Worm (Caenorhabditis elegans) whole organism, young adult: Measurements from ENCODE around the gene Y4C6B.1.

ENCODE experiments used
- B0336.3 ChIP-seq: fragments of 200-800 bp; sonication (Bioruptor generic); IDR thresholded peaks from 2 replicates; pipeline ENCODE4 v1.3.6; 2022; ENCODE audit warnings: missing genetic modification characterization, missing compliant biosample characterization
- F23B12.7 ChIP-seq: sonication (generic microtip); optimal IDR thresholded peaks from 2 replicates; lab custom pipeline; 2017; ENCODE audit warnings: missing genetic modification characterization, mild to moderate bottlenecking, missing compliant biosample characterization, antibody characterized with exemption, moderate library complexity; ENCODE audit not compliant: insufficient read depth
- F33H1.4 ChIP-seq: fragments of 200-800 bp; sonication (Bioruptor generic); IDR thresholded peaks from 2 replicates; pipeline ENCODE4 v1.3.6; 2022; ENCODE audit warnings: missing genetic modification reagents, missing genetic modification characterization, missing compliant biosample characterization
- F57A8.1 ChIP-seq: fragments of 200-800 bp; sonication (Bioruptor generic); optimal IDR thresholded peaks from 2 replicates; lab custom pipeline; 2018; ENCODE audit warnings: mild to moderate bottlenecking, missing genetic modification characterization, moderate library complexity, missing compliant biosample characterization
- K11D2.4 ChIP-seq: fragments of 200-800 bp; sonication (Bioruptor generic); IDR thresholded peaks from 2 replicates; pipeline ENCODE4 v1.3.6; 2022; ENCODE audit warnings: missing genetic modification reagents, missing genetic modification characterization, missing compliant biosample characterization
- K12H6.12 ChIP-seq: fragments of 200-800 bp; sonication (Bioruptor generic); optimal IDR thresholded peaks from 2 replicates; lab custom pipeline; 2018; ENCODE audit warnings: mild to moderate bottlenecking, missing genetic modification characterization, missing compliant biosample characterization
- ZK185.1 ChIP-seq: sonication (generic microtip); optimal IDR thresholded peaks from 2 replicates; lab custom pipeline; 2016; ENCODE audit warnings: mild to moderate bottlenecking, missing genetic modification characterization, missing compliant biosample characterization; ENCODE audit not compliant: poor library complexity, severe bottlenecking
- athp-1 ChIP-seq: sonication (generic microtip); optimal IDR thresholded peaks from 2 replicates; lab custom pipeline; 2017; ENCODE audit warnings: mild to moderate bottlenecking, missing genetic modification characterization, missing compliant biosample characterization
- attf-5 ChIP-seq: fragments of 200-800 bp; sonication (Bioruptor generic); optimal IDR thresholded peaks from 2 replicates; lab custom pipeline; 2018; ENCODE audit warnings: mild to moderate bottlenecking, missing genetic modification characterization, missing compliant biosample characterization
- attf-6 ChIP-seq: fragments of 200-800 bp; sonication (Bioruptor generic); IDR thresholded peaks from 2 replicates; pipeline ENCODE4 v1.3.6; 2022; ENCODE audit warnings: missing genetic modification reagents, missing genetic modification characterization, missing compliant biosample characterization
- cebp-1 ChIP-seq, 2 experiments: fragments of 200-800 bp in 1 of 2; sonication (Bioruptor generic) in 1 of 2; sonication (generic microtip) in 1 of 2; IDR thresholded peaks in 1 of 2; optimal IDR thresholded peaks in 1 of 2; 2 replicates each; pipeline versions ENCODE4 v1.3.6 to Lab custom; 2017 to 2022; ENCODE audit warnings: missing compliant biosample characterization in 2 of 2, missing genetic modification characterization in 2 of 2, mild to moderate bottlenecking in 1 of 2, missing genetic modification reagents in 1 of 2, moderate library complexity in 1 of 2
- ceh-100 ChIP-seq: fragments of 200-800 bp; sonication (Bioruptor generic); IDR thresholded peaks from 2 replicates; pipeline ENCODE4 v1.3.6; 2022; ENCODE audit warnings: missing genetic modification reagents, missing genetic modification characterization, missing compliant biosample characterization
- ceh-27 ChIP-seq: fragments of 200-800 bp; sonication (Bioruptor generic); optimal IDR thresholded peaks from 2 replicates; lab custom pipeline; 2018; ENCODE audit warnings: mild to moderate bottlenecking, missing genetic modification characterization, moderate library complexity, missing compliant biosample characterization
- ceh-79 ChIP-seq: sonication (generic microtip); optimal IDR thresholded peaks from 2 replicates; lab custom pipeline; 2017; ENCODE audit warnings: mild to moderate bottlenecking, missing genetic modification characterization, missing compliant biosample characterization
- ceh-91 ChIP-seq: fragments of 200-800 bp; sonication (Bioruptor generic); IDR thresholded peaks from 2 replicates; pipeline ENCODE4 v1.3.6; 2022; ENCODE audit warnings: missing genetic modification reagents, missing genetic modification characterization, missing compliant biosample characterization
- die-1 ChIP-seq: sonication (generic microtip); optimal IDR thresholded peaks from 2 replicates; lab custom pipeline; 2016; ENCODE audit warnings: missing genotype, mild to moderate bottlenecking, missing genetic modification characterization, missing compliant biosample characterization
- dox-1 ChIP-seq: fragments of 200-800 bp; sonication (Bioruptor generic); IDR thresholded peaks from 2 replicates; pipeline ENCODE4 v1.3.6; 2022; ENCODE audit warnings: missing genetic modification reagents, missing genetic modification characterization, missing compliant biosample characterization
- dpl-1 ChIP-seq: fragments of 150-350 bp; optimal IDR thresholded peaks from 2 replicates; lab custom pipeline; 2014; ENCODE audit warnings: missing biosample characterization, missing genetic modification reagents, missing genetic modification characterization
- efl-1 ChIP-seq: fragments of 150-350 bp; optimal IDR thresholded peaks from 2 replicates; lab custom pipeline; 2014; ENCODE audit warnings: missing biosample characterization, missing genetic modification reagents, missing genetic modification characterization
- ekl-4 ChIP-seq: fragments of 200-800 bp; sonication (Bioruptor generic); IDR thresholded peaks from 2 replicates; pipeline ENCODE4 v1.3.6; 2022; ENCODE audit warnings: missing genetic modification reagents, missing genetic modification characterization, missing compliant biosample characterization
- hsf-1 ChIP-seq: fragments of 200-800 bp; sonication (Bioruptor generic); IDR thresholded peaks from 2 replicates; pipeline ENCODE4 v1.3.6; 2022; ENCODE audit warnings: missing genetic modification reagents, missing genetic modification characterization, missing compliant biosample characterization
- let-607 ChIP-seq, 2 experiments: fragments of 200-800 bp in 1 of 2; sonication (Bioruptor generic) in 1 of 2; sonication (generic microtip) in 1 of 2; optimal IDR thresholded peaks; 2 replicates each; lab custom pipeline; 2016 to 2018; ENCODE audit warnings: mild to moderate bottlenecking in 2 of 2, missing compliant biosample characterization in 2 of 2, missing genetic modification characterization in 2 of 2, moderate library complexity in 2 of 2, missing genotype in 1 of 2
- lin-40 ChIP-seq: sonication (generic microtip); optimal IDR thresholded peaks from 2 replicates; lab custom pipeline; 2016; ENCODE audit warnings: missing genetic modification characterization, mild to moderate bottlenecking, missing compliant biosample characterization, missing genotype, missing genetic modification reagents
- lin-54 ChIP-seq: fragments of 200-800 bp; sonication (Bioruptor generic); optimal IDR thresholded peaks from 2 replicates; lab custom pipeline; 2018; ENCODE audit warnings: mild to moderate bottlenecking, missing genetic modification characterization, missing compliant biosample characterization
- lir-1 ChIP-seq: fragments of 200-800 bp; sonication (Bioruptor generic); conservative IDR thresholded peaks from 2 replicates; pipeline ENCODE4 v1.3.6; 2022; ENCODE audit warnings: missing genetic modification reagents, missing genetic modification characterization, missing compliant biosample characterization
- lsl-1 ChIP-seq: fragments of 200-800 bp; sonication (Bioruptor generic); optimal IDR thresholded peaks from 2 replicates; lab custom pipeline; 2018; ENCODE audit warnings: mild to moderate bottlenecking, missing genetic modification characterization, moderate library complexity, missing compliant biosample characterization
- lsy-27 ChIP-seq: sonication (generic microtip); optimal IDR thresholded peaks from 2 replicates; lab custom pipeline; 2017; ENCODE audit warnings: missing genetic modification characterization, mild to moderate bottlenecking, missing compliant biosample characterization, antibody characterized with exemption, missing genotype, borderline replicate concordance; ENCODE audit not compliant: insufficient read depth
- madf-10 ChIP-seq: sonication (generic microtip); optimal IDR thresholded peaks from 2 replicates; lab custom pipeline; 2016; ENCODE audit warnings: mild to moderate bottlenecking, missing genetic modification characterization, missing compliant biosample characterization
- madf-6 ChIP-seq: fragments of 200-800 bp; sonication (Bioruptor generic); IDR thresholded peaks from 2 replicates; pipeline ENCODE4 v1.3.6; 2022; ENCODE audit warnings: missing genetic modification reagents, missing genetic modification characterization, missing compliant biosample characterization
- madf-8 ChIP-seq: fragments of 200-800 bp; sonication (Bioruptor generic); conservative IDR thresholded peaks from 2 replicates; pipeline ENCODE4 v1.3.6; 2022; ENCODE audit warnings: missing genetic modification reagents, missing genetic modification characterization, missing compliant biosample characterization
- mcd-1 ChIP-seq: fragments of 200-800 bp; sonication (Bioruptor generic); IDR thresholded peaks from 2 replicates; pipeline ENCODE4 v1.3.6; 2022; ENCODE audit warnings: missing genetic modification reagents, missing genetic modification characterization, missing compliant biosample characterization
- nfyb-1 ChIP-seq: fragments of 200-800 bp; sonication (Bioruptor generic); IDR thresholded peaks from 2 replicates; pipeline ENCODE4 v1.3.6; 2022; ENCODE audit warnings: missing genetic modification reagents, missing genetic modification characterization, missing compliant biosample characterization
- nhr-80 ChIP-seq: sonication (generic microtip); optimal IDR thresholded peaks from 2 replicates; lab custom pipeline; 2016; ENCODE audit warnings: missing genetic modification characterization, missing compliant biosample characterization
- rcor-1 ChIP-seq: fragments of 200-800 bp; sonication (Bioruptor generic); IDR thresholded peaks from 2 replicates; pipeline ENCODE4 v1.3.6; 2022; ENCODE audit warnings: missing genetic modification reagents, missing genetic modification characterization, missing compliant biosample characterization
- rec-8 ChIP-seq, 2 experiments: sonication (generic microtip); optimal IDR thresholded peaks; 2 replicates each; lab custom pipeline; 2016; ENCODE audit warnings: mild to moderate bottlenecking in 2 of 2, missing genetic modification characterization in 2 of 2, missing genetic modification reagents in 2 of 2, missing genotype in 2 of 2, missing biosample characterization in 1 of 2, missing compliant biosample characterization in 1 of 2, moderate library complexity in 1 of 2
- rpc-1 ChIP-seq, 2 experiments: fragments of 150-350 bp in 1 of 2; sonication (generic microtip) in 1 of 2; optimal IDR thresholded peaks; 2 replicates each; lab custom pipeline; 2014 to 2018; ENCODE audit warnings: missing biosample characterization in 1 of 2, missing genetic modification characterization in 1 of 2, missing genetic modification reagents in 1 of 2, missing genotype in 1 of 2
- snpc-1.1 ChIP-seq: sonication (generic microtip); optimal IDR thresholded peaks from 2 replicates; lab custom pipeline; 2017; ENCODE audit warnings: missing genetic modification characterization, mild to moderate bottlenecking, missing compliant biosample characterization, antibody characterized with exemption, moderate library complexity, missing genotype, missing genetic modification reagents; ENCODE audit not compliant: insufficient read depth
- snpc-1.3 ChIP-seq: sonication (generic microtip); optimal IDR thresholded peaks from 2 replicates; lab custom pipeline; 2017; ENCODE audit warnings: missing genetic modification characterization, mild to moderate bottlenecking, missing compliant biosample characterization, antibody characterized with exemption, moderate library complexity, missing genotype, missing genetic modification reagents; ENCODE audit not compliant: insufficient read depth
- snpc-3.4 ChIP-seq: sonication (generic microtip); optimal IDR thresholded peaks from 2 replicates; lab custom pipeline; 2017; ENCODE audit warnings: missing genetic modification characterization, mild to moderate bottlenecking, missing compliant biosample characterization, antibody characterized with exemption, moderate library complexity, missing genotype, missing genetic modification reagents
- snpc-4 ChIP-seq, 5 experiments: fragments of 150-350 bp in 1 of 5; sonication (generic microtip) in 4 of 5; optimal IDR thresholded peaks; 2 replicates each; lab custom pipeline; 2014 to 2018; ENCODE audit warnings: missing genetic modification characterization in 5 of 5, missing biosample characterization in 3 of 5, antibody characterized with exemption in 2 of 5, mild to moderate bottlenecking in 2 of 5, missing compliant biosample characterization in 2 of 5, missing genotype in 2 of 5, moderate library complexity in 2 of 5, missing genetic modification reagents in 1 of 5
- tbp1 ChIP-seq: fragments of 200-800 bp; sonication (Bioruptor generic); optimal IDR thresholded peaks from 2 replicates; lab custom pipeline; 2018; ENCODE audit warnings: mild to moderate bottlenecking, missing genetic modification characterization, missing compliant biosample characterization
- tlf-1 ChIP-seq: fragments of 200-800 bp; sonication (Bioruptor generic); optimal IDR thresholded peaks from 2 replicates; lab custom pipeline; 2018; ENCODE audit warnings: mild to moderate bottlenecking, missing genetic modification characterization, missing compliant biosample characterization
- unc-130 ChIP-seq: sonication (generic microtip); optimal IDR thresholded peaks from 2 replicates; lab custom pipeline; 2016; ENCODE audit warnings: missing genetic modification reagents, missing genetic modification characterization, missing compliant biosample characterization
- ztf-18 ChIP-seq: sonication (generic microtip); optimal IDR thresholded peaks from 2 replicates; lab custom pipeline; 2016; ENCODE audit warnings: missing genotype, mild to moderate bottlenecking, missing genetic modification characterization, missing compliant biosample characterization

The Y4C6B.1 gene

ce11 chrIV:5364135-5364609 is 9.9 kb downstream of the Y4C6B.1 start, which contains the start of the genes hda-6 and F41H10.4:
Gene hda-6, minus strand, starts transcription at chrIV:5364306.
Gene F41H10.4, plus strand, starts transcription at chrIV:5364559.
- TF ChIP-seq nfyb-1 (GFP tag; lab: Robert Waterston, UW) (peak; percentile 40; the same call in 1 of the 2 replicates), dox-1 (peak; percentile 84), ztf-18 (tag; lab: Kevin White, UChicago) (peak; percentile 39), K11D2.4 (GFP tag; lab: Robert Waterston, UW) (0 out of 2 replicates have a peak, but pooled peaks have one; percentile 13), dpl-1 (GFP tag; lab: Kevin White, UChicago) (peak; percentile 3), mcd-1 (peak; percentile 77), B0336.3 (GFP tag; lab: Robert Waterston, UW) (0 out of 2 replicates have a peak, but pooled peaks have one; percentile 31), ceh-79 (tag; lab: Kevin White, UChicago) (no peak), madf-10 (peak; percentile 12), rec-8 (tag; optimal IDR thresholded peaks at IDR 0.05; lab: Kevin White, UChicago) (no peak), F57A8.1 (GFP tag; lab: Kevin White, UChicago) (no peak), rpc-1 (optimal IDR thresholded peaks at IDR 0.05; lab: Kevin White, UChicago) (no peak), rpc-1 (tag; optimal IDR thresholded peaks at IDR 0.05; lab: Kevin White, UChicago) (no peak), let-607 (tag; optimal IDR thresholded peaks at IDR 0.05; lab: Kevin White, UChicago) (peak in 1 of 2 experiments; percentile 9), ceh-27 (peak; percentile 92), lir-1 (GFP tag; lab: Robert Waterston, UW) (no peak), K12H6.12 (peak; percentile 24), snpc-4 (GFP tag; optimal IDR thresholded peaks at IDR 0.05; lab: Kevin White, UChicago) (no peak), snpc-4 (tag; optimal IDR thresholded peaks at IDR 0.05; lab: Kevin White, UChicago) (peak; percentile 33 to 86 (median 68)), hsf-1 (GFP tag; lab: Robert Waterston, UW) (no peak), madf-6 (GFP tag; lab: Robert Waterston, UW) (peak; percentile 59; the same call in 1 of the 2 replicates), tbp1 (GFP tag; lab: Kevin White, UChicago) (peak; percentile 56), lin-40 (tag; lab: Kevin White, UChicago) (peak; percentile 51), snpc-1.1 (peak; percentile 65), F33H1.4 (GFP tag; lab: Robert Waterston, UW) (peak; percentile 44), ceh-100 (GFP tag; lab: Robert Waterston, UW) (0 out of 2 replicates have a peak, but pooled peaks have one; percentile 11), attf-6 (GFP tag; lab: Robert Waterston, UW) (no peak), nhr-80 (tag; lab: Kevin White, UChicago) (peak; percentile 20), madf-8 (no peak), lsy-27 (tag; lab: Kevin White, UChicago) (peak; percentile 4), cebp-1 (GFP tag; IDR thresholded peaks at IDR 0.05; lab: Robert Waterston, UW) (no peak), cebp-1 (tag; optimal IDR thresholded peaks at IDR 0.05; lab: Kevin White, UChicago) (peak; percentile 57), rcor-1 (GFP tag; lab: Robert Waterston, UW) (no peak), unc-130 (GFP tag; lab: Kevin White, UChicago) (peak; percentile 55), ceh-91 (GFP tag; lab: Robert Waterston, UW) (0 out of 2 replicates have a peak, but pooled peaks have one; percentile 8), attf-5 (GFP tag; lab: Kevin White, UChicago) (peak; percentile 86), lin-54 (GFP tag; lab: Kevin White, UChicago) (peak; percentile 71), tlf-1 (GFP tag; lab: Kevin White, UChicago) (peak; percentile 15), athp-1 (peak; percentile 64), snpc-3.4 (tag; lab: Kevin White, UChicago) (peak; percentile 78), ekl-4 (peak; percentile 55; the same call in 1 of the 2 replicates), F23B12.7 (peak; percentile 4), snpc-1.3 (peak; percentile 47), ZK185.1 (tag; lab: Kevin White, UChicago) (peak; percentile 88), efl-1 (GFP tag; lab: Kevin White, UChicago) (peak; percentile 34), die-1 (tag; lab: Kevin White, UChicago) (no peak), lsl-1 (peak; percentile 54)
